Fruit fly (Drosophila melanogaster): ENCODE data around the gene Tcs5.
A peak's percentile ranks its signal among the peaks of the same experiment; 100 is the strongest.

Gene Tcs5

dm6 chr3L:5139312-5139711, at the start of gene Tcs5, which contains the start of gene CHMP2B (continued):
- TF ChIP-seq Kr (GFP tag; optimal IDR thresholded peaks at IDR 0.05): peak; percentile 94
- TF ChIP-seq CG4854 (GFP tag; optimal IDR thresholded peaks at IDR 0.05): peak; percentile 100
- TF ChIP-seq CG9876 (GFP tag; optimal IDR thresholded peaks at IDR 0.05): peak; percentile 99
- peak; percentile 99 for TF ChIP-seq CG33557 (GFP tag; optimal IDR thresholded peaks at IDR 0.05)
- TF ChIP-seq CG2129 (GFP tag; IDR thresholded peaks at IDR 0.05; ENCODE audit: partially characterized antibody): no peak
- peak; percentile 100 for TF ChIP-seq Oaz (GFP tag; IDR thresholded peaks at IDR 0.05)
- peak; percentile 99 for TF ChIP-seq twi (tag; optimal IDR thresholded peaks at IDR 0.05)
- peak; percentile 100 for TF ChIP-seq CG12942 (GFP tag; optimal IDR thresholded peaks at IDR 0.05)
- peak; percentile 100 for TF ChIP-seq CG4404 (GFP tag; IDR thresholded peaks at IDR 0.05)
- TF ChIP-seq CG4328 (GFP tag; optimal IDR thresholded peaks at IDR 0.05): peak; percentile 99
- peak; percentile 100 for TF ChIP-seq CG11247 (GFP tag; IDR thresholded peaks at IDR 0.05)
- peak; percentile 100 for TF ChIP-seq tin (GFP tag; optimal IDR thresholded peaks at IDR 0.05)
- peak; percentile 100 for TF ChIP-seq Hr3 (GFP tag; optimal IDR thresholded peaks at IDR 0.05)
- peak; percentile 99 for TF ChIP-seq corto (GFP tag; optimal IDR thresholded peaks at IDR 0.05)
- TF ChIP-seq CG11560 (tag; IDR thresholded peaks at IDR 0.05): peak; percentile 97
- TF ChIP-seq lilli (GFP tag; optimal IDR thresholded peaks at IDR 0.05): peak; percentile 100
- TF ChIP-seq CG18011 (GFP tag; optimal IDR thresholded peaks at IDR 0.05): peak; percentile 94
- TF ChIP-seq pho (GFP tag; optimal IDR thresholded peaks at IDR 0.05): peak; percentile 100
- TF ChIP-seq nerfin-2 (GFP tag; IDR thresholded peaks at IDR 0.05; ENCODE audit: partially characterized antibody): peak; percentile 16; the same call in 1 of the 2 replicates
- peak; percentile 99 for TF ChIP-seq CG17829 (tag; optimal IDR thresholded peaks at IDR 0.05)
- peak; percentile 100 for TF ChIP-seq CG18619 (GFP tag; optimal IDR thresholded peaks at IDR 0.05)
- peak; percentile 100 for TF ChIP-seq otp (GFP tag; IDR thresholded peaks at IDR 0.05)
- peak; percentile 100 for TF ChIP-seq CG9215 (GFP tag; IDR thresholded peaks at IDR 0.05)
- peak; percentile 96 for TF ChIP-seq CG8281 (tag; optimal IDR thresholded peaks at IDR 0.05)
- peak; percentile 99 for TF ChIP-seq mirr (GFP tag; optimal IDR thresholded peaks at IDR 0.05)
- no peak for TF ChIP-seq hbn (GFP tag; IDR thresholded peaks at IDR 0.05; ENCODE audit: partially characterized antibody)
- peak; percentile 100 for TF ChIP-seq CG6272 (GFP tag; IDR thresholded peaks at IDR 0.05)
- TF ChIP-seq wdn (GFP tag; IDR thresholded peaks at IDR 0.05): peak; percentile 100
- TF ChIP-seq gce (GFP tag; IDR thresholded peaks at IDR 0.05): peak; percentile 100
- TF ChIP-seq CG17359 (tag; optimal IDR thresholded peaks at IDR 0.05): peak; percentile 100
- peak; percentile 99 for TF ChIP-seq CG12155 (GFP tag; optimal IDR thresholded peaks at IDR 0.05)
- peak; percentile 100 for TF ChIP-seq CG1647 (GFP tag; optimal IDR thresholded peaks at IDR 0.05)
- TF ChIP-seq fd64A (GFP tag; optimal IDR thresholded peaks at IDR 0.05): peak; percentile 99
- TF ChIP-seq CG30431 (GFP tag; optimal IDR thresholded peaks at IDR 0.05): peak; percentile 100
- peak; percentile 80 for TF ChIP-seq Sry-β (GFP tag; optimal IDR thresholded peaks at IDR 0.05)
- peak; percentile 94 for TF ChIP-seq MESR4 (GFP tag; optimal IDR thresholded peaks at IDR 0.05)
- peak; percentile 85 for TF ChIP-seq Dip2 (GFP tag; IDR thresholded peaks at IDR 0.05)
- TF ChIP-seq danr (GFP tag; IDR thresholded peaks at IDR 0.05): peak; percentile 100
- peak; percentile 99 for TF ChIP-seq tx (GFP tag; optimal IDR thresholded peaks at IDR 0.05)
- TF ChIP-seq sob (GFP tag; IDR thresholded peaks at IDR 0.05): peak; percentile 100
- peak; percentile 99 for TF ChIP-seq ERR (GFP tag; optimal IDR thresholded peaks at IDR 0.05)
- peak; percentile 100 for TF ChIP-seq gem (tag; optimal IDR thresholded peaks at IDR 0.05)
- peak; percentile 100 for TF ChIP-seq CG13424 (tag; optimal IDR thresholded peaks at IDR 0.05)
- peak; percentile 99 for TF ChIP-seq Nf-YA (GFP tag; IDR thresholded peaks at IDR 0.05)
- peak; percentile 96 for TF ChIP-seq CG8359 (GFP tag; optimal IDR thresholded peaks at IDR 0.05; ENCODE audit: borderline replicate concordance)
- peak; percentile 99 for TF ChIP-seq CG17385 (GFP tag; optimal IDR thresholded peaks at IDR 0.05)
- TF ChIP-seq Dref (GFP tag; IDR thresholded peaks at IDR 0.05): peak; percentile 61
- TF ChIP-seq crol (GFP tag; IDR thresholded peaks at IDR 0.05): peak; percentile 94
- peak; percentile 44; the same call in 1 of the 2 replicates for TF ChIP-seq CG42726 (GFP tag; IDR thresholded peaks at IDR 0.05; ENCODE audit: partially characterized antibody)
- TF ChIP-seq Pdp1 (GFP tag; optimal IDR thresholded peaks at IDR 0.05): peak; percentile 99 to 100
- peak; percentile 100 for TF ChIP-seq HLH3B (GFP tag; IDR thresholded peaks at IDR 0.05)

All from whole organism, embryonic.